Worm (Caenorhabditis elegans): ENCODE data around the gene clec-64.
A peak's percentile ranks its signal among the peaks of the same experiment; 100 is the strongest.

The clec-64 gene

DNA sequence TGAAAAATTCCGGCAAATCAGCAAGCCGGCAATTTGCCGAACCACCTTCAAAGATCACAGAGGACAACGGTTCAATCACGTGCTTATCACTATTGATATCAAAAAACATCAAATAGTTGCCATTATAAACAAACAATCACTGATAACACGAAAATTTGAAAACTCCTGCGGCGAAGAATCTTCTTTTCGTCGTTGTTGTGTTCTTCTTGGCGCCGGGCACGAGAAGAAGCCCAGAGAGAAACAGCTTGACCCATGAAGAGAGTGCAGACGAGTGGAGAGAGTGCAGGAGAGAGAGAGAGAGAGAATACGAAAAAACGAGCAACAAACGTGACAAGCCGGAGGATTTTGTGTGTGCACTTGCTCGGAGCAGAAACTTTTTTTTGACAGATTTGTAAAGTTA, 19.3 kb upstream of the clec-64 start (continued):
- no peak for TF ChIP-seq mab-5 (tag; optimal IDR thresholded peaks at IDR 0.05)
- no peak for TF ChIP-seq peb-1 (tag; optimal IDR thresholded peaks at IDR 0.05)

DNA sequence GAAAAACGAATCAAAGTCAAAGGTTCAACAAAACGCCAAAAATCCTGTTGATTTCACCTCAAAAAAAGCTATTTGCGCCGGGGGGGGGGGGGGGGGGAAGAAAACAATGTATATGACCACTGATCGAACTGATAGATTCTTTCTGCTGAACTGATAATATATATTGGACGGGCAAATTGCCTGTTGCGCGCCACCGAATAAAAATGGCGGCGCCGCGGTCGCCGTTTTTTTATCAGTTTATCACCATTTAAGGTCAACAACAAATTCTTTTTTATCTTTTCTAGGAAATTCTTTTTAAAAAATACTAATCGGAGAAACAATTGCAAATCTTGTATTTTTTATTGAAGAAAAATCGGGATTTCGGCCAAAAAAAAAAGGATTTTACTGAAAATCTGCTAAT, 18.3 kb upstream of the clec-64 start:
- TF ChIP-seq zag-1 (tag; optimal IDR thresholded peaks at IDR 0.05) (no peak), C34F6.9 (tag; optimal IDR thresholded peaks at IDR 0.05) (no peak), mbf-1 (tag; optimal IDR thresholded peaks at IDR 0.05) (no peak), unc-39 (tag; optimal IDR thresholded peaks at IDR 0.05) (no peak), nhr-23 (tag; optimal IDR thresholded peaks at IDR 0.05) (no peak), sma-3 (GFP tag; optimal IDR thresholded peaks at IDR 0.05) (no peak), gmeb-1 (tag; optimal IDR thresholded peaks at IDR 0.05) (peak; percentile 7), elt-1 (tag; optimal IDR thresholded peaks at IDR 0.05) (no peak), fos-1 (tag; optimal IDR thresholded peaks at IDR 0.05) (peak; percentile 36), R02D3.7 (tag; optimal IDR thresholded peaks at IDR 0.05) (no peak), F13H6.1 (tag; optimal IDR thresholded peaks at IDR 0.05) (no peak), ZK546.5 (tag; optimal IDR thresholded peaks at IDR 0.05) (no peak), nhr-129 (tag; optimal IDR thresholded peaks at IDR 0.05) (no peak), egl-27 (tag; optimal IDR thresholded peaks at IDR 0.05) (no peak), skn-1 (tag; optimal IDR thresholded peaks at IDR 0.05) (no peak), ceh-16 (tag; optimal IDR thresholded peaks at IDR 0.05) (no peak), ztf-4 (tag; optimal IDR thresholded peaks at IDR 0.05) (no peak)

DNA sequence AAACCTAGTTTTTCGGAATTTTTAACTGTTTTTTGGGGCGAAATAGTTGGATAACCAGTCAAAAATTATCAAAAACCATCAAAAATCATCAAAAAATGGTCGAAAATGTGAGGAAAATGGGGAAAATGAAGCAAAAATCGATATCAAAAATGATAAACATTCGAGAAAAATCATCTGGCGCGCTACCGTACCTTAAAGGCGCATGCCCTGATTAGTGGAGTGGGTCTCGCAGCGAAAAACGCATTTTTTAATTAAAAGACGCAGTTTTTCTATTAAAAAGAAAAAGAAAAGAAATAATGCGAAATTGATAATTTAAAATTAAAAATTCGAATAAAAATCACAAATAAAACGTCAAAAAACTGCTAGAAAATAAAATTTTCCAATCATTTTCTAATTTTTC, 17.6 kb upstream of the clec-64 start, which contains the start of gene F35C5.1:
Gene F35C5.1 (plus strand): TSS at position 399 of the 400 bp plus-strand sequence.
- no peak for TF ChIP-seq ama-1 (optimal IDR thresholded peaks at IDR 0.05)
- no peak for TF ChIP-seq nhr-6 (tag; optimal IDR thresholded peaks at IDR 0.05)
- no peak for TF ChIP-seq mbf-1 (tag; optimal IDR thresholded peaks at IDR 0.05)
- TF ChIP-seq snpc-4 (tag; optimal IDR thresholded peaks at IDR 0.05) = no peak
- no peak for TF ChIP-seq aly-2 (tag; optimal IDR thresholded peaks at IDR 0.05)
- no peak for TF ChIP-seq ztf-1 (GFP tag; conservative IDR thresholded peaks at IDR 0.05)
- TF ChIP-seq F13H6.1 (tag; optimal IDR thresholded peaks at IDR 0.05) = no peak
- no peak for TF ChIP-seq mdl-1 (tag; optimal IDR thresholded peaks at IDR 0.05)
- TF ChIP-seq nhr-25 (tag; optimal IDR thresholded peaks at IDR 0.05) = no peak
- no peak for TF ChIP-seq unc-55 (GFP tag; optimal IDR thresholded peaks at IDR 0.05)
- no peak for TF ChIP-seq lin-13 (GFP tag; optimal IDR thresholded peaks at IDR 0.05)
- no peak for TF ChIP-seq ztf-4 (tag; optimal IDR thresholded peaks at IDR 0.05)
- TF ChIP-seq mab-5 (tag; optimal IDR thresholded peaks at IDR 0.05) = no peak
- no peak for TF ChIP-seq dmd-4 (tag; optimal IDR thresholded peaks at IDR 0.05)
- no peak for TF ChIP-seq elt-3 (tag; optimal IDR thresholded peaks at IDR 0.05)
- no peak for TF ChIP-seq nhr-23 (tag; optimal IDR thresholded peaks at IDR 0.05)
- no peak for TF ChIP-seq R02D3.7 (tag; optimal IDR thresholded peaks at IDR 0.05)

DNA sequence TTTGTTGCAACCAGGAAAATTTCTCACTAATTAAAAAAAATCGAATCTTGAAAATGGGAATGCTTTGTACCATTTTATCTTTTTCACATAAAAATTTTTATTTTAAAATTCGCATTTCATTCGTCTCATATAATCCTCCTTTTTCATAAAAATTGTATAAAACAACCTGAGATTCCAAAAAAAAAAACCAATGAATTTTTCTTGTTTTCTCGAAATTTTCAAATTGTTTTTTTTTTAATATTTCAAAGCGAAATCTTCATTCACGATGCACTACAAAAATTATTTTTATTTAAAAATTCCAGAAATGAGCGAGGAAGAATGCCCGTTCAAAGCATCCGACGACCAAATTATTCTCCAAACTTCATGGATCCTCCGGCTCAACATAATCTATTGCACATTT, 13.1 kb upstream of the clec-64 start, which contains the start of gene sra-14:
Gene sra-14 (plus strand): TSS at position 301 of the 400 bp plus-strand sequence.
- TF ChIP-seq C34F6.9 (tag; optimal IDR thresholded peaks at IDR 0.05) (no peak), nhr-25 (tag; optimal IDR thresholded peaks at IDR 0.05) (no peak), nhr-6 (tag; optimal IDR thresholded peaks at IDR 0.05) (no peak), lsy-2 (tag; optimal IDR thresholded peaks at IDR 0.05) (no peak), mab-5 (tag; optimal IDR thresholded peaks at IDR 0.05) (no peak), unc-39 (tag; optimal IDR thresholded peaks at IDR 0.05) (no peak), nhr-23 (tag; optimal IDR thresholded peaks at IDR 0.05) (no peak)

DNA sequence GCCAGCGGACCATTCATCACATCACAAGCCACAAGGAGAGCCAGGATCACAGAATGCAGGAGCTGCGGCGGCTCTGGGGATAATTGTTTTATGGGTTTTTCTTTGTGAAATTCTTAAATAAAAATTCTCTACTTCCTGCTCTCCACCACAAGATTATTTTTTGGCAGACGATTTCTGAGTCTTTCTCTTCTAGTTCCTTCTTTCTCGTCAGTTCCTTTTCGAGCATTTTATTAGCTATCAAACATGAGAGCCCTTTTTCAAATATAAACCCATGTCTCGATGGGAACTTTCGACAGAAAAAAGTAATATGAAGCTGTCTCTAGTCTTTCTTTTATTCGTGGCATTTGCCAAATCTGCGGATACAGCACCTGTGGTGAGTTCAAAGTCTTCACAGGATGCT, 9.6 kb upstream of the clec-64 start, which contains the start of gene F35C5.3:
Gene F35C5.3 (plus strand): TSS at position 301 of the 400 bp plus-strand sequence.
- TF ChIP-seq ceh-16 (tag; optimal IDR thresholded peaks at IDR 0.05) = no peak
- TF ChIP-seq nhr-77 (tag; optimal IDR thresholded peaks at IDR 0.05) = no peak
- no peak for TF ChIP-seq F13H6.1 (tag; optimal IDR thresholded peaks at IDR 0.05)
- TF ChIP-seq nhr-12 (tag; optimal IDR thresholded peaks at IDR 0.05) = no peak
- TF ChIP-seq ztf-1 (GFP tag; conservative IDR thresholded peaks at IDR 0.05) = no peak
- TF ChIP-seq C34F6.9 (tag; optimal IDR thresholded peaks at IDR 0.05) = no peak
- TF ChIP-seq crh-2 (tag; optimal IDR thresholded peaks at IDR 0.05) = no peak
- TF ChIP-seq lsy-2 (tag; optimal IDR thresholded peaks at IDR 0.05) = no peak
- TF ChIP-seq peb-1 (tag; optimal IDR thresholded peaks at IDR 0.05) = no peak
- no peak for TF ChIP-seq ZK546.5 (tag; optimal IDR thresholded peaks at IDR 0.05)
- TF ChIP-seq Y55F3AM.14 (GFP tag; optimal IDR thresholded peaks at IDR 0.05) = no peak
- no peak for TF ChIP-seq lin-39 (tag; optimal IDR thresholded peaks at IDR 0.05)
- no peak for TF ChIP-seq lin-11 (tag; optimal IDR thresholded peaks at IDR 0.05)
- TF ChIP-seq dmd-4 (tag; optimal IDR thresholded peaks at IDR 0.05) = no peak
- TF ChIP-seq unc-55 (GFP tag; optimal IDR thresholded peaks at IDR 0.05) = no peak
- TF ChIP-seq nhr-10 (tag; optimal IDR thresholded peaks at IDR 0.05) = no peak
- no peak for TF ChIP-seq sma-9 (GFP tag; optimal IDR thresholded peaks at IDR 0.05)
- no peak for TF ChIP-seq sma-9 (tag; optimal IDR thresholded peaks at IDR 0.05)
- no peak for TF ChIP-seq ztf-4 (tag; optimal IDR thresholded peaks at IDR 0.05)
- no peak for TF ChIP-seq aly-2 (tag; optimal IDR thresholded peaks at IDR 0.05)
